Worm (Caenorhabditis elegans): ENCODE data around the gene srw-17.

- TF ChIP-seq ref-2 (tag; optimal IDR thresholded peaks at IDR 0.05) (no peak), fkh-10 (GFP tag; optimal IDR thresholded peaks at IDR 0.05) (no peak), ceh-14 (tag; optimal IDR thresholded peaks at IDR 0.05) (no peak), sox-4 (tag; optimal IDR thresholded peaks at IDR 0.05) (no peak), hlh-15 (tag; optimal IDR thresholded peaks at IDR 0.05) (no peak), nhr-11 (tag; optimal IDR thresholded peaks at IDR 0.05) (no peak), pha-4 (tag; optimal IDR thresholded peaks at IDR 0.05) (no peak), sdc-2 (tag; optimal IDR thresholded peaks at IDR 0.05) (no peak), tbx-7 (tag; optimal IDR thresholded peaks at IDR 0.05) (no peak), sox-2 (GFP tag; IDR thresholded peaks at IDR 0.05) (no peak)
These were observed 34.0 kb upstream of the srw-17 start, which contains the start of gene irld-62 for ce11 chrV:15310780-15311179.

All from whole organism, late embryonic.